Worm (Caenorhabditis elegans): ENCODE measurements around the gene Y39A1A.3.

Gene Y39A1A.3

ce11 chrIII:10557910-10558309, 38.4 kb downstream of the Y39A1A.3 start, which contains the start of gene T21C12.4:
T21C12.4 (minus strand) TSS chrIII:10558010.
- no peak for TF ChIP-seq sptf-1 (tag; optimal IDR thresholded peaks at IDR 0.05)
- TF ChIP-seq nhr-237 (tag; optimal IDR thresholded peaks at IDR 0.05): no peak
- no peak for TF ChIP-seq mab-5 (tag; optimal IDR thresholded peaks at IDR 0.05)
- no peak for TF ChIP-seq unc-62 (GFP tag; optimal IDR thresholded peaks at IDR 0.05)
- no peak for TF ChIP-seq hlh-1 (tag; optimal IDR thresholded peaks at IDR 0.05)
- TF ChIP-seq ham-2 (GFP tag; optimal IDR thresholded peaks at IDR 0.05): no peak
- no peak for TF ChIP-seq ceh-43 (GFP tag; optimal IDR thresholded peaks at IDR 0.05)
- no peak for TF ChIP-seq drap-1 (GFP tag; optimal IDR thresholded peaks at IDR 0.05)
- TF ChIP-seq ceh-39 (tag; optimal IDR thresholded peaks at IDR 0.05): no peak
- no peak for TF ChIP-seq M03D4.4 (tag; optimal IDR thresholded peaks at IDR 0.05)
- no peak for TF ChIP-seq ztf-11 (tag; optimal IDR thresholded peaks at IDR 0.05)
- no peak for TF ChIP-seq ceh-83 (GFP tag; optimal IDR thresholded peaks at IDR 0.05)

- TF ChIP-seq sem-2 (GFP tag; optimal IDR thresholded peaks at IDR 0.05) (no peak), nhr-237 (tag; optimal IDR thresholded peaks at IDR 0.05) (no peak), ceh-83 (GFP tag; optimal IDR thresholded peaks at IDR 0.05) (no peak), elt-3 (tag; optimal IDR thresholded peaks at IDR 0.05) (no peak), nhr-76 (tag; optimal IDR thresholded peaks at IDR 0.05) (no peak), snpc-4 (tag; optimal IDR thresholded peaks at IDR 0.05) (no peak), elt-1 (tag; optimal IDR thresholded peaks at IDR 0.05; ENCODE audit: borderline replicate concordance, insufficient read depth) (no peak), tbx-8 (GFP tag; optimal IDR thresholded peaks at IDR 0.05) (no peak), ceh-39 (tag; optimal IDR thresholded peaks at IDR 0.05) (no peak), ham-2 (GFP tag; optimal IDR thresholded peaks at IDR 0.05) (no peak), ztf-11 (tag; optimal IDR thresholded peaks at IDR 0.05) (no peak), sptf-1 (tag; optimal IDR thresholded peaks at IDR 0.05) (no peak), mep-1 (tag; optimal IDR thresholded peaks at IDR 0.05) (no peak), drap-1 (GFP tag; optimal IDR thresholded peaks at IDR 0.05) (no peak), unc-62 (GFP tag; optimal IDR thresholded peaks at IDR 0.05) (no peak), cnd-1 (tag; optimal IDR thresholded peaks at IDR 0.05) (no peak), ces-1 (GFP tag; optimal IDR thresholded peaks at IDR 0.05) (no peak), zip-8 (tag; optimal IDR thresholded peaks at IDR 0.05) (no peak), M03D4.4 (tag; optimal IDR thresholded peaks at IDR 0.05) (no peak), nhr-28 (tag; optimal IDR thresholded peaks at IDR 0.05) (no peak)
These were observed 43.4 kb downstream of the Y39A1A.3 start, which contains the start of gene T21C12.8 for ce11 chrIII:10552929-10553328. T21C12.8 (minus strand) TSS chrIII:10553029.
